Fruit fly (Drosophila melanogaster) whole organism, embryonic: ENCODE measurements around the gene CG12538.

Experiments
- BtbVII ChIP-seq: fragments of 200-800 bp; sonication (Bioruptor generic); optimal IDR thresholded peaks from 3 replicates; lab custom pipeline; 2017; ENCODE audit warnings: missing biosample characterization, mild to moderate bottlenecking, missing genetic modification characterization
- C15 ChIP-seq: fragments of 200-800 bp; sonication (Bioruptor generic); IDR thresholded peaks from 3 replicates; pipeline ENCODE4 v1.3.6; 2022; ENCODE audit warnings: missing biosample characterization, missing genetic modification characterization
- CG10267 ChIP-seq: fragments of 200-800 bp; sonication (Bioruptor generic); optimal IDR thresholded peaks from 2 replicates; lab custom pipeline; 2018; ENCODE audit warnings: missing biosample characterization, mild to moderate bottlenecking, missing genetic modification characterization, moderate library complexity
- CG15269 ChIP-seq: fragments of 200-800 bp; sonication (Bioruptor generic); optimal IDR thresholded peaks from 2 replicates; lab custom pipeline; 2018; ENCODE audit warnings: missing biosample characterization, mild to moderate bottlenecking, missing genetic modification characterization, moderate library complexity
- CG15696 ChIP-seq: fragments of 200-800 bp; sonication (Bioruptor generic); optimal IDR thresholded peaks from 2 replicates; lab custom pipeline; 2019; ENCODE audit warnings: missing biosample characterization, mild to moderate bottlenecking, missing genetic modification characterization, moderate library complexity
- CG1647 ChIP-seq: fragments of 200-800 bp; sonication (Bioruptor generic); optimal IDR thresholded peaks from 3 replicates; lab custom pipeline; 2016; ENCODE audit warnings: missing biosample characterization, missing genetic modification characterization
- CG17912 ChIP-seq: fragments of 200-800 bp; sonication (Bioruptor generic); optimal IDR thresholded peaks from 2 replicates; lab custom pipeline; 2018; ENCODE audit warnings: missing biosample characterization, mild to moderate bottlenecking, missing genetic modification characterization
- CG18262 ChIP-seq: fragments of 200-800 bp; optimal IDR thresholded peaks from 3 replicates; lab custom pipeline; 2019; ENCODE audit warnings: missing biosample characterization, mild to moderate bottlenecking, missing genetic modification characterization, moderate library complexity
- CG1832 ChIP-seq: fragments of 200-800 bp; sonication (Bioruptor generic); optimal IDR thresholded peaks from 2 replicates; lab custom pipeline; 2017; ENCODE audit warnings: missing biosample characterization, mild to moderate bottlenecking, missing genetic modification characterization, inconsistent platforms
- CG18764 ChIP-seq: fragments of 200-800 bp; sonication (Bioruptor generic); optimal IDR thresholded peaks from 3 replicates; lab custom pipeline; 2016; ENCODE audit warnings: missing biosample characterization, missing genetic modification characterization
- CG2678 ChIP-seq: fragments of 200-800 bp; sonication (Bioruptor generic); optimal IDR thresholded peaks from 3 replicates; lab custom pipeline; 2019; ENCODE audit warnings: missing biosample characterization, mild to moderate bottlenecking, missing genetic modification characterization, moderate library complexity
- CG31441 ChIP-seq: fragments of 200-800 bp; sonication (Bioruptor generic); IDR thresholded peaks from 2 replicates; pipeline ENCODE4 v1.3.6; 2022; ENCODE audit warnings: missing biosample characterization, missing genetic modification characterization
- CG34376 ChIP-seq: fragments of 200-800 bp; sonication (Bioruptor generic); optimal IDR thresholded peaks from 2 replicates; lab custom pipeline; 2018; ENCODE audit warnings: missing biosample characterization, mild to moderate bottlenecking, missing genetic modification characterization
- CG3726 ChIP-seq: fragments of 200-800 bp; sonication (Bioruptor generic); IDR thresholded peaks from 3 replicates; pipeline ENCODE4, ENCODE4 v1.3.6; 2022; ENCODE audit warnings: missing biosample characterization, missing genetic modification characterization
- CG5180 ChIP-seq: fragments of 200-800 bp; sonication (Bioruptor generic); optimal IDR thresholded peaks from 3 replicates; lab custom pipeline; 2017; ENCODE audit warnings: missing biosample characterization, missing genetic modification characterization, mild to moderate bottlenecking, moderate library complexity, missing genetic modification reagents
- CG6683 ChIP-seq: fragments of 200-800 bp; sonication (Bioruptor generic); optimal IDR thresholded peaks from 2 replicates; lab custom pipeline; 2017; ENCODE audit warnings: missing biosample characterization, mild to moderate bottlenecking, missing genetic modification characterization, missing genetic modification reagents
- CG6689 ChIP-seq: fragments of 200-800 bp; sonication (Bioruptor generic); IDR thresholded peaks from 2 replicates; pipeline ENCODE4 v1.3.6; 2022; ENCODE audit warnings: missing biosample characterization, missing genetic modification characterization
- CG6813 ChIP-seq: fragments of 200-800 bp; sonication (Bioruptor generic); optimal IDR thresholded peaks from 2 replicates; lab custom pipeline; 2017; ENCODE audit warnings: missing biosample characterization, missing genetic modification characterization, mild to moderate bottlenecking, moderate library complexity, missing genetic modification reagents
- CG7357 ChIP-seq: fragments of 200-800 bp; sonication (Bioruptor generic); IDR thresholded peaks from 3 replicates; pipeline ENCODE4 v1.3.6; 2022; ENCODE audit warnings: missing biosample characterization, missing genetic modification characterization
- CG8388 ChIP-seq: fragments of 200-800 bp; sonication (Bioruptor generic); optimal IDR thresholded peaks from 2 replicates; lab custom pipeline; 2019; ENCODE audit warnings: missing biosample characterization, mild to moderate bottlenecking, missing genetic modification characterization, moderate library complexity
- CG8478 ChIP-seq: fragments of >200 bp; optimal IDR thresholded peaks from 2 replicates; lab custom pipeline; 2018
- CG8765 ChIP-seq: fragments of 200-800 bp; sonication (Bioruptor generic); IDR thresholded peaks from 2 replicates; pipeline ENCODE4 v1.3.6; 2022; ENCODE audit warnings: missing biosample characterization, missing genetic modification characterization
- CG9437 ChIP-seq: fragments of 200-800 bp; sonication (Bioruptor generic); optimal IDR thresholded peaks from 2 replicates; lab custom pipeline; 2018; ENCODE audit warnings: missing biosample characterization, mild to moderate bottlenecking, missing genetic modification characterization
- CTCF ChIP-seq: fragments of 200-800 bp; sonication (Bioruptor generic); optimal IDR thresholded peaks from 2 replicates; lab custom pipeline; 2017; ENCODE audit warnings: missing biosample characterization, mild to moderate bottlenecking, missing genetic modification characterization, moderate library complexity
- CoRest ChIP-seq: fragments of 200-800 bp; sonication (Bioruptor generic); optimal IDR thresholded peaks from 3 replicates; lab custom pipeline; 2018; ENCODE audit warnings: missing biosample characterization, mild to moderate bottlenecking, missing genetic modification characterization, moderate library complexity
- D19A ChIP-seq: fragments of 200-800 bp; optimal IDR thresholded peaks from 3 replicates; lab custom pipeline; 2019; ENCODE audit warnings: missing biosample characterization, mild to moderate bottlenecking, missing genetic modification characterization, moderate library complexity
- D19B ChIP-seq: fragments of 200-800 bp; sonication (Bioruptor generic); optimal IDR thresholded peaks from 2 replicates; lab custom pipeline; 2017; ENCODE audit warnings: missing biosample characterization, mild to moderate bottlenecking, missing genetic modification characterization
- Ets65A ChIP-seq: fragments of 200-800 bp; sonication (Bioruptor generic); peaks from one replicate; lab custom pipeline; 2016; ENCODE audit warnings: missing biosample characterization, missing genetic modification characterization
- Gsc ChIP-seq: fragments of 200-800 bp; sonication (Bioruptor generic); IDR thresholded peaks from 2 replicates; pipeline ENCODE4 v1.3.6; 2022; ENCODE audit warnings: missing biosample characterization, missing genetic modification characterization
- Gug ChIP-seq: fragments of 200-800 bp; sonication (Bioruptor generic); IDR thresholded peaks from 4 replicates; pipeline ENCODE4 v1.3.6; 2022; ENCODE audit warnings: missing biosample characterization, missing genetic modification characterization
- HLH54F ChIP-seq: fragments of 200-800 bp; sonication (Bioruptor generic); optimal IDR thresholded peaks from 3 replicates; lab custom pipeline; 2016; ENCODE audit warnings: missing biosample characterization, missing genetic modification characterization
- Hr78 ChIP-seq, 2 experiments: fragments of 200-800 bp in 1 of 2; fragments of >200 bp in 1 of 2; sonication (Bioruptor generic) in 1 of 2; optimal IDR thresholded peaks; 2 replicates each; lab custom pipeline; 2017 to 2019; ENCODE audit warnings: missing biosample characterization in 2 of 2, missing genetic modification characterization in 2 of 2, mild to moderate bottlenecking in 1 of 2, moderate library complexity in 1 of 2
- Rx ChIP-seq: fragments of 200-800 bp; sonication (Bioruptor generic); IDR thresholded peaks from 2 replicates; pipeline ENCODE4 v1.3.6; 2022; ENCODE audit warnings: missing biosample characterization, missing genetic modification characterization
- Sox102F ChIP-seq: fragments of 200-800 bp; sonication (Bioruptor generic); optimal IDR thresholded peaks from 2 replicates; lab custom pipeline; 2018; ENCODE audit warnings: missing biosample characterization, mild to moderate bottlenecking, missing genetic modification characterization, moderate library complexity
- Vsx1 ChIP-seq: fragments of 200-800 bp; sonication (Bioruptor generic); optimal IDR thresholded peaks from 2 replicates; lab custom pipeline; 2017; ENCODE audit warnings: missing biosample characterization, mild to moderate bottlenecking, missing genetic modification characterization, missing genetic modification reagents
- abd-A ChIP-seq: fragments of 200-800 bp; sonication (Bioruptor generic); optimal IDR thresholded peaks from 3 replicates; lab custom pipeline; 2019; ENCODE audit warnings: missing biosample characterization, mild to moderate bottlenecking, missing genetic modification characterization, moderate library complexity
- al ChIP-seq: fragments of 200-800 bp; sonication (Bioruptor generic); IDR thresholded peaks from 2 replicates; pipeline ENCODE4 v1.3.6; 2022; ENCODE audit warnings: missing biosample characterization, missing genetic modification characterization
- chinmo ChIP-seq: fragments of 200-800 bp; sonication (Bioruptor generic); IDR thresholded peaks from 4 replicates; pipeline ENCODE4 v1.3.6; 2022; ENCODE audit warnings: missing biosample characterization, missing genetic modification characterization; ENCODE audit not compliant: partially characterized antibody
- chm ChIP-seq: fragments of 200-800 bp; sonication (Bioruptor generic); IDR thresholded peaks from 2 replicates; pipeline ENCODE4 v1.3.6; 2022; ENCODE audit warnings: missing biosample characterization, missing genetic modification characterization
- crc ChIP-seq: fragments of 200-800 bp; sonication (Bioruptor generic); optimal IDR thresholded peaks from 2 replicates; lab custom pipeline; 2016; ENCODE audit warnings: missing biosample characterization, missing genetic modification characterization
- dysf ChIP-seq: fragments of 200-800 bp; sonication (Bioruptor generic); IDR thresholded peaks from 3 replicates; pipeline ENCODE4 v1.3.6; 2022; ENCODE audit warnings: missing biosample characterization, missing genetic modification characterization
- gcm ChIP-seq: fragments of 200-800 bp; sonication (Bioruptor generic); optimal IDR thresholded peaks from 2 replicates; lab custom pipeline; 2019; ENCODE audit warnings: missing biosample characterization, mild to moderate bottlenecking, missing genetic modification characterization, moderate library complexity
- grau ChIP-seq: fragments of 200-800 bp; optimal IDR thresholded peaks from 3 replicates; lab custom pipeline; 2019; ENCODE audit warnings: missing biosample characterization, mild to moderate bottlenecking, missing genetic modification characterization, moderate library complexity
- gt ChIP-seq: fragments of 200-800 bp; sonication (Bioruptor generic); IDR thresholded peaks from 2 replicates; pipeline ENCODE4 v1.3.6; 2022; ENCODE audit warnings: missing biosample characterization, missing genetic modification characterization
- hb ChIP-seq: fragments of 200-800 bp; sonication (Bioruptor generic); IDR thresholded peaks from 3 replicates; pipeline ENCODE4 v1.3.6; 2022; ENCODE audit warnings: missing biosample characterization, missing genetic modification characterization; ENCODE audit not compliant: partially characterized antibody
- lab ChIP-seq: fragments of 200-800 bp; sonication (Bioruptor generic); optimal IDR thresholded peaks from 3 replicates; lab custom pipeline; 2017; ENCODE audit warnings: missing biosample characterization, missing genetic modification characterization, mild to moderate bottlenecking, moderate library complexity, missing genetic modification reagents
- run ChIP-seq: fragments of 200-800 bp; sonication (Bioruptor generic); optimal IDR thresholded peaks from 3 replicates; lab custom pipeline; 2018; ENCODE audit warnings: missing biosample characterization, mild to moderate bottlenecking, missing genetic modification characterization
- sens ChIP-seq: fragments of 200-800 bp; sonication (Bioruptor generic); peaks from one replicate; lab custom pipeline; 2016; ENCODE audit warnings: missing biosample characterization, missing genetic modification characterization
- sr ChIP-seq: fragments of 200-800 bp; sonication (Bioruptor generic); IDR thresholded peaks from 3 replicates; pipeline ENCODE4 v1.3.6; 2022; ENCODE audit warnings: missing biosample characterization, missing genetic modification characterization
- tap ChIP-seq: fragments of 200-800 bp; optimal IDR thresholded peaks from 3 replicates; lab custom pipeline; 2019; ENCODE audit warnings: missing biosample characterization, mild to moderate bottlenecking, missing genetic modification characterization, moderate library complexity
- zfh2 ChIP-seq: fragments of 200-800 bp; sonication (Bioruptor generic); optimal IDR thresholded peaks from 2 replicates; lab custom pipeline; 2016; ENCODE audit warnings: missing biosample characterization, missing genetic modification characterization

Gene CG12538

dm6 chr3R:13553152-13553874, 30.0 kb upstream of the CG12538 start:
- no peak for TF ChIP-seq al (GFP tag; lab: Robert Waterston, UW)
- peak; percentile 53 for TF ChIP-seq abd-A
- no peak for TF ChIP-seq dysf
- no peak for TF ChIP-seq Vsx1 (GFP tag; lab: Kevin White, UChicago)
- no peak for TF ChIP-seq D19B
- TF ChIP-seq CG8388 (GFP tag; lab: Kevin White, UChicago): peak; percentile 9
- no peak for TF ChIP-seq gcm (GFP tag; lab: Kevin White, UChicago)
- TF ChIP-seq CG6689 (GFP tag; lab: Robert Waterston, UW): no peak
- no peak for TF ChIP-seq CG6813 (GFP tag; lab: Kevin White, UChicago)
- TF ChIP-seq CG9437: peak; percentile 41
- TF ChIP-seq CG15269: peak; percentile 16
- TF ChIP-seq C15 (GFP tag; lab: Robert Waterston, UW): no peak
- TF ChIP-seq CTCF (GFP tag; lab: Kevin White, UChicago): no peak
- peak; percentile 51 for TF ChIP-seq Sox102F (GFP tag; lab: Kevin White, UChicago)
- TF ChIP-seq CG18262: peak; percentile 59
- no peak for TF ChIP-seq CG10267 (tag; lab: Kevin White, UChicago)
- TF ChIP-seq BtbVII (GFP tag; lab: Kevin White, UChicago): no peak
- TF ChIP-seq sens (GFP tag; lab: Kevin White, UChicago): peak; percentile 76
- peak; percentile 28 for TF ChIP-seq tap
- TF ChIP-seq sr (GFP tag; lab: Robert Waterston, UW): no peak
- TF ChIP-seq Gug (GFP tag; lab: Robert Waterston, UW): no peak
- no peak for TF ChIP-seq chinmo (GFP tag; lab: Robert Waterston, UW)
- TF ChIP-seq CG7357 (GFP tag; lab: Robert Waterston, UW): no peak
- TF ChIP-seq CG18764 (GFP tag; lab: Kevin White, UChicago): no peak
- no peak for TF ChIP-seq chm (GFP tag; lab: Robert Waterston, UW)
- TF ChIP-seq grau: no peak
- no peak for TF ChIP-seq Ets65A (GFP tag; lab: Kevin White, UChicago)
- TF ChIP-seq CG2678 (tag; lab: Kevin White, UChicago): peak; percentile 39
- TF ChIP-seq hb (GFP tag; lab: Robert Waterston, UW): no peak
- TF ChIP-seq CG8765 (GFP tag; lab: Robert Waterston, UW): no peak
- TF ChIP-seq crc (GFP tag; lab: Kevin White, UChicago): no peak
- TF ChIP-seq HLH54F (GFP tag; lab: Kevin White, UChicago): no peak
- TF ChIP-seq gt (GFP tag; lab: Robert Waterston, UW): no peak
- no peak for TF ChIP-seq CG8478 (lab: Kevin White, UChicago)
- TF ChIP-seq zfh2 (GFP tag; lab: Kevin White, UChicago): no peak
- TF ChIP-seq CG34376 (GFP tag; lab: Kevin White, UChicago): no peak
- no peak for TF ChIP-seq CG3726
- TF ChIP-seq run (tag; lab: Kevin White, UChicago): no peak
- peak in 1 of 2 experiments; percentile 96 for TF ChIP-seq Hr78 (GFP tag; optimal IDR thresholded peaks at IDR 0.05; lab: Kevin White, UChicago)
- TF ChIP-seq lab: no peak
- TF ChIP-seq CG1832 (GFP tag; lab: Kevin White, UChicago): no peak
- no peak for TF ChIP-seq CG1647 (GFP tag; lab: Kevin White, UChicago)
- peak; percentile 59 for TF ChIP-seq CG31441 (GFP tag; lab: Robert Waterston, UW)
- TF ChIP-seq CG17912: no peak
- TF ChIP-seq Gsc (GFP tag; lab: Robert Waterston, UW): no peak
- TF ChIP-seq CG5180 (GFP tag; lab: Kevin White, UChicago): no peak
- TF ChIP-seq CG6683 (GFP tag; lab: Kevin White, UChicago): no peak
- TF ChIP-seq Rx (GFP tag; lab: Robert Waterston, UW): no peak
- no peak for TF ChIP-seq CoRest
- no peak for TF ChIP-seq CG15696 (tag; lab: Kevin White, UChicago)
- peak; percentile 17 for TF ChIP-seq D19A (tag; lab: Kevin White, UChicago)
